Fruit fly (Drosophila melanogaster) whole organism, larva: ENCODE results near the gene CG10140.

Experiments
- noc ChIP-seq: fragments of 200-800 bp; sonication (Bioruptor generic); optimal IDR thresholded peaks from 3 replicates; lab custom pipeline; 2019; ENCODE audit warnings: missing biosample characterization, mild to moderate bottlenecking, missing genetic modification characterization, moderate library complexity

The CG10140 gene

dm6 chr3L:13420212-13420611, 20.1 kb downstream of the CG10140 start:
- TF ChIP-seq noc (tag; lab: Kevin White, UChicago) = no peak

- no peak for TF ChIP-seq noc (tag; lab: Kevin White, UChicago)
These were observed 27.4 kb downstream of the CG10140 start for dm6 chr3L:13412886-13413224.

- no peak for TF ChIP-seq noc (tag; lab: Kevin White, UChicago)
These were observed 27.9 kb downstream of the CG10140 start, which contains the start of the genes CG10222 and flr for dm6 chr3L:13412200-13412885. CG10222 (minus strand) TSS chr3L:13412453. flr (plus strand) TSS chr3L:13412843.

dm6 chr3L:13410999-13411398, 29.3 kb downstream of the CG10140 start:
- no peak for TF ChIP-seq noc (tag; lab: Kevin White, UChicago)

dm6 chr3L:13409809-13410521, 30.3 kb downstream of the CG10140 start:
- no peak for TF ChIP-seq noc (tag; lab: Kevin White, UChicago)

dm6 chr3L:13406873-13407272, 33.4 kb downstream of the CG10140 start:
- TF ChIP-seq noc (tag; lab: Kevin White, UChicago) = no peak

- TF ChIP-seq noc (tag; lab: Kevin White, UChicago) = no peak
These were observed 37.0 kb downstream of the CG10140 start for dm6 chr3L:13403141-13403867.

dm6 chr3L:13400872-13401418, 39.3 kb downstream of the CG10140 start, which contains the start of gene sens:
sens (minus strand) TSS chr3L:13401125.
- no peak for TF ChIP-seq noc (tag; lab: Kevin White, UChicago)

dm6 chr3L:13397656-13398055, 42.6 kb downstream of the CG10140 start:
- TF ChIP-seq noc (tag; lab: Kevin White, UChicago) = no peak

dm6 chr3L:13393538-13393937, 46.7 kb downstream of the CG10140 start:
- TF ChIP-seq noc (tag; lab: Kevin White, UChicago) = no peak

dm6 chr3L:13389834-13390233, 50.4 kb downstream of the CG10140 start, which contains the start of gene Poc1:
Poc1 (minus strand) TSS chr3L:13390006.
- no peak for TF ChIP-seq noc (tag; lab: Kevin White, UChicago)
